Worm (Caenorhabditis elegans): ENCODE data around the gene D1054.9.

D1054.9 gene

DNA sequence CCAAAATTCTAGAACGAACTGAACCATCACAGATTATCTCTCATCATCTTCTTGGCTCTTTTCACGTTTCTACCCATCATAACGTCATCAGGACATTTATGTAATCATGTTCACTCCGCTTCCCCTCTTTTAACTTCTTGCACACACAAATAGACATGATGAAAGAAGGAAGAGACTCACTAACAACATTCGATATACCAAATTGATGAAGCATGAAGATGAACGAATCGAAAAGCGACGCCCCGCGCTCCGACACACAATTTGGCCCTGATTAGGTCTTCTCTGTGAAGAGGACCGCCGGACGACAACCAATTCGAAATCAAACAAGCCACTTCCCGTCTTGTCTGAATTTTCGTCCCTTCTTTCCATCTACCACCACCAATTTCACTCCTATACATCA, 27.6 kb upstream of the D1054.9 start:
- peak; percentile 48 for TF ChIP-seq ces-1 (GFP tag; optimal IDR thresholded peaks at IDR 0.05)
- no peak for TF ChIP-seq nhr-6 (tag; optimal IDR thresholded peaks at IDR 0.05)
- no peak for TF ChIP-seq madf-9 (GFP tag; conservative IDR thresholded peaks at IDR 0.05)
- TF ChIP-seq dmd-8 (GFP tag; IDR thresholded peaks at IDR 0.05), result no peak
- TF ChIP-seq R02D3.7 (tag; optimal IDR thresholded peaks at IDR 0.05), result no peak

DNA sequence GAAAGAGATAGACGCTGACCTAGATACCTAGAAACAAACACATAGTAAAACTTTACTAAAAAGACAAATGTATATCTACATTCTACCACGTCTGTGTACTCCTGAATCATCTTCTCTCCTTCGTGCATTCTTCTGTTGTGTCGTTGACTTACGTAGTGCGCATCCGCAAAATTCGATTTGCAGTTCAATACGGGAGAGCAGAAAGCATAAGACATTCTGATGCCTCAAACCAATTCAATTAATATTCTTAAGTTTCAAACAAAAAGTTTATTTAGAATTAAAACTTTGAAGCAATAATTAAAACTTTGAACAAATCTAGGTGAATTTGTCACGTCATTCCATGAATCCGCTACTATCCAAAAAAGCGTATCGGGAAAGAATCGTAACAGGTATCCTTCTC, 26.0 kb upstream of the D1054.9 start:
- TF ChIP-seq daf-16 (GFP tag; optimal IDR thresholded peaks at IDR 0.05) (no peak), daf-16 (tag; optimal IDR thresholded peaks at IDR 0.05) (no peak), ces-1 (GFP tag; optimal IDR thresholded peaks at IDR 0.05) (peak; percentile 71), daf-12 (tag; optimal IDR thresholded peaks at IDR 0.05) (no peak), ctbp-1 (GFP tag; IDR thresholded peaks at IDR 0.05) (0 out of 2 replicates have a peak, but pooled peaks have one; percentile 25)

DNA sequence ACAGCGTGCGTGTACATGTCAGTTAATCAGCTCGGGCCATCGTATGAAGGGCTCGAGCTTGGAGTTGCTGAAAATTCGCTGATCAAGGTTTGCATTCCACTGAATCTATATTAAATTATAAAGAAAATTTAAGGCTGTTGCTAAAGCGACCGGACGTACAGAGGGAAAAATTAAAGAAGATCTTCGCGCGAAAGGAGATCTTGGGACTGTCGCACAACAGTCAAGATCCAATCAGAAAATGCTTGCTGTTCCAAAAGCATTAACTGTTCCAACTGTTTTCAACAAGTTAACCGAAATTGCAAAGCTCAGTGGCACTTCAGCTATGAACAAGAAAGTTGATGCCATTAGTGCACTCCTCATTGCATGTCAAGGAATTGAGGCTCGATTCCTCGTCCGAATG, 23.5 kb upstream of the D1054.9 start:
- TF ChIP-seq unc-62 (GFP tag; optimal IDR thresholded peaks at IDR 0.05 in 1 of 2), result peak in 1 of 2 experiments; percentile 91
- TF ChIP-seq unc-62 (tag; optimal IDR thresholded peaks at IDR 0.05), result no peak
- no peak for TF ChIP-seq hif-1 (tag; optimal IDR thresholded peaks at IDR 0.05)
- TF ChIP-seq lin-38 (GFP tag; IDR thresholded peaks at IDR 0.05), result no peak
- TF ChIP-seq lin-39 (tag; optimal IDR thresholded peaks at IDR 0.05), result no peak
- no peak for TF ChIP-seq mep-1 (tag; optimal IDR thresholded peaks at IDR 0.05)

DNA sequence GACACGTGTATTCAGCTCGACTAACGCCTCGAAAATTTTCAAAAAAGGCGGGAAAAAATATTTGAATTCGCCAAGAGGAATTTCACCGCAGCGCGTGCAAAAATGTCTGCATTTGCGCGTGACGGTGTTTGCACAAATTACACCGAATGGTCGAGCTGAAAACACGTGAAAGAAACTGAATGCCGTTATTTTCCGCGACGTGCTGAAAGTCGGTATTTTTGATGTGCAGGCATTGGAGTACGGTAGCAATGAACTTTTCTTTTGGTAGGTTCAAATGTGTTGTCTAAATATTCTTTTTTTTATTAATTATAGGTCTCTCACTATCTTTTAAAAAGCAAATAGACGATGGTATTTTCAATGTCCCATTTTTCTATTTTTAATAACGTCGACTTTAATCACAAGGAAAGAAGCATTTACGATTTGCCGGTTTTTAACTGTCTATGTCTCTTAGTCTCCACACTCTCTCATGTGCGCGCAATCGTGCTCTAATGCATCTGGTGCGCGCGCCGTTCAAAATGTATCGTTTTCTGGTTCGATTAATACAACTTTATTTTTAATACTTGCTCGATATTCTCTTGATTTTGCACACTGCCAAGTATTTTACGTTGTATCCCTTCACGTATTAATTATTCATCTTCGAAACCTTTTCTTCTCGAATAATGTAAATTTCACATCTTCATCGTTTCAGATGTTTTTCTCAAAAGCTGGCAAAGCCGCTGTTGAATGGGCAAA, 22.7 kb upstream of the D1054.9 start, which contains the start of the genes C29A12.1 and lig-1:
Gene C29A12.1 (minus strand): TSS at position 63 of the 732 bp plus-strand sequence.
Gene lig-1 (plus strand): TSS at position 682 of the 732 bp plus-strand sequence.
- TF ChIP-seq lin-39 (tag; optimal IDR thresholded peaks at IDR 0.05), result no peak
- TF ChIP-seq nhr-77 (tag; optimal IDR thresholded peaks at IDR 0.05), result no peak
- no peak for TF ChIP-seq jun-1 (tag; optimal IDR thresholded peaks at IDR 0.05)
- TF ChIP-seq pqm-1 (tag; optimal IDR thresholded peaks at IDR 0.05), result no peak
- TF ChIP-seq arid-1 (GFP tag; conservative IDR thresholded peaks at IDR 0.05), result no peak
- TF ChIP-seq vab-7 (GFP tag; IDR thresholded peaks at IDR 0.05), result no peak
- TF ChIP-seq ctbp-1 (GFP tag; IDR thresholded peaks at IDR 0.05), result no peak
- no peak for TF ChIP-seq duxl-1 (tag; optimal IDR thresholded peaks at IDR 0.05; ENCODE audit: poor library complexity)
- no peak for TF ChIP-seq spr-3 (GFP tag; optimal IDR thresholded peaks at IDR 0.05)
- no peak for TF ChIP-seq daf-12 (tag; optimal IDR thresholded peaks at IDR 0.05)
- peak; percentile 44; the same call in 1 of the 2 replicates for TF ChIP-seq Y48G9A.11 (GFP tag; IDR thresholded peaks at IDR 0.05)
- peak; percentile 66 for TF ChIP-seq mes-2 (tag; optimal IDR thresholded peaks at IDR 0.05; ENCODE audit: poor library complexity, severe bottlenecking)
- no peak for TF ChIP-seq spr-1 (tag; optimal IDR thresholded peaks at IDR 0.05)
- TF ChIP-seq unc-130 (GFP tag; optimal IDR thresholded peaks at IDR 0.05), result peak; percentile 37
- TF ChIP-seq madf-5 (GFP tag; IDR thresholded peaks at IDR 0.05), result no peak
- peak; percentile 86 for TF ChIP-seq lin-38 (GFP tag; IDR thresholded peaks at IDR 0.05)
- no peak for TF ChIP-seq fos-1 (tag; optimal IDR thresholded peaks at IDR 0.05)
- no peak for TF ChIP-seq ceh-62 (tag; optimal IDR thresholded peaks at IDR 0.05)
- peak; percentile 63 for TF ChIP-seq nhr-6 (tag; optimal IDR thresholded peaks at IDR 0.05)
- TF ChIP-seq hlh-30 (tag; optimal IDR thresholded peaks at IDR 0.05; ENCODE audit: insufficient read depth), result peak; percentile 61
- no peak for TF ChIP-seq F10B5.3 (tag; optimal IDR thresholded peaks at IDR 0.05)
- no peak for TF ChIP-seq attf-4 (tag; optimal IDR thresholded peaks at IDR 0.05)
- TF ChIP-seq lsy-2 (tag; optimal IDR thresholded peaks at IDR 0.05), result no peak
- TF ChIP-seq ces-1 (GFP tag; optimal IDR thresholded peaks at IDR 0.05), result no peak
- TF ChIP-seq nhr-111 (GFP tag; optimal IDR thresholded peaks at IDR 0.05), result no peak
- TF ChIP-seq cey-2 (tag; optimal IDR thresholded peaks at IDR 0.05; ENCODE audit: borderline replicate concordance, insufficient read depth), result no peak
- peak; percentile 57 for TF ChIP-seq dpl-1 (GFP tag; optimal IDR thresholded peaks at IDR 0.05)
- peak; percentile 72 for TF ChIP-seq F49E8.2 (tag; optimal IDR thresholded peaks at IDR 0.05; ENCODE audit: borderline replicate concordance)
- no peak for TF ChIP-seq gei-8 (GFP tag; optimal IDR thresholded peaks at IDR 0.05)
- TF ChIP-seq Y5F2A.4 (GFP tag; optimal IDR thresholded peaks at IDR 0.05), result no peak
- no peak for TF ChIP-seq zfp-3 (GFP tag; conservative IDR thresholded peaks at IDR 0.05)
- no peak for TF ChIP-seq nhr-11 (tag; optimal IDR thresholded peaks at IDR 0.05)
- no peak for TF ChIP-seq unc-62 (GFP tag; optimal IDR thresholded peaks at IDR 0.05 in 1 of 2)
- TF ChIP-seq unc-62 (tag; optimal IDR thresholded peaks at IDR 0.05), result no peak
- TF ChIP-seq php-3 (GFP tag; IDR thresholded peaks at IDR 0.05), result no peak
- TF ChIP-seq ceh-82 (tag; optimal IDR thresholded peaks at IDR 0.05), result no peak
- no peak for TF ChIP-seq dmd-8 (GFP tag; IDR thresholded peaks at IDR 0.05)
